Fruit fly (Drosophila melanogaster) whole organism, pupa: ENCODE measurements around the gene CG45060.

Experiments used
- CG10348 ChIP-seq: fragments of 200-800 bp; sonication (Bioruptor generic); IDR thresholded peaks from 2 replicates; pipeline ENCODE4 v1.3.6; 2022; ENCODE audit warnings: missing biosample characterization, missing genetic modification characterization
- CG12605 ChIP-seq: fragments of 200-800 bp; sonication (Bioruptor generic); IDR thresholded peaks from 2 replicates; pipeline ENCODE4 v1.3.6; 2022; ENCODE audit warnings: missing biosample characterization, missing genetic modification characterization
- CG13204 ChIP-seq: fragments of 200-800 bp; sonication (Bioruptor generic); optimal IDR thresholded peaks from 2 replicates; lab custom pipeline; 2018; ENCODE audit warnings: missing biosample characterization, mild to moderate bottlenecking, missing genetic modification characterization, moderate library complexity
- CG14655 ChIP-seq: fragments of 200-800 bp; sonication (Bioruptor generic); optimal IDR thresholded peaks from 3 replicates; lab custom pipeline; 2017; ENCODE audit warnings: mild to moderate bottlenecking, missing biosample characterization, missing genetic modification reagents, missing genetic modification characterization
- CG15710 ChIP-seq: fragments of 200-800 bp; sonication (Bioruptor generic); optimal IDR thresholded peaks from 2 replicates; lab custom pipeline; 2018; ENCODE audit warnings: missing biosample characterization, mild to moderate bottlenecking, missing genetic modification characterization, moderate library complexity
- CG17806 ChIP-seq: fragments of 200-800 bp; sonication (Bioruptor generic); optimal IDR thresholded peaks from 2 replicates; lab custom pipeline; 2018; ENCODE audit warnings: missing biosample characterization, mild to moderate bottlenecking, missing genetic modification characterization, moderate library complexity
- CG32121 ChIP-seq: fragments of 200-800 bp; sonication (Bioruptor generic); IDR thresholded peaks from 2 replicates; pipeline ENCODE4 v1.3.6; 2022; ENCODE audit warnings: missing biosample characterization, missing genetic modification characterization
- CG34367 ChIP-seq: fragments of 200-800 bp; sonication (Bioruptor generic); optimal IDR thresholded peaks from 2 replicates; lab custom pipeline; 2018; ENCODE audit warnings: missing biosample characterization, mild to moderate bottlenecking, missing genetic modification characterization
- CG4496 ChIP-seq: fragments of 200-800 bp; sonication (Bioruptor generic); IDR thresholded peaks from 3 replicates; pipeline ENCODE4 v1.3.6; 2022; ENCODE audit warnings: missing biosample characterization, missing genetic modification characterization
- CG8159 ChIP-seq: fragments of 200-800 bp; sonication (Bioruptor generic); optimal IDR thresholded peaks from 3 replicates; lab custom pipeline; 2018; ENCODE audit warnings: missing biosample characterization, mild to moderate bottlenecking, missing genetic modification characterization, moderate library complexity
- CG8301 ChIP-seq: fragments of 200-800 bp; sonication (Bioruptor generic); optimal IDR thresholded peaks from 2 replicates; lab custom pipeline; 2018; ENCODE audit warnings: missing biosample characterization, mild to moderate bottlenecking, missing genetic modification characterization
- CG9948 ChIP-seq: fragments of 200-800 bp; sonication (Bioruptor generic); optimal IDR thresholded peaks from 2 replicates; lab custom pipeline; 2018; ENCODE audit warnings: missing biosample characterization, mild to moderate bottlenecking, missing genetic modification characterization, moderate library complexity
- D1 ChIP-seq: fragments of 200-800 bp; sonication (Bioruptor generic); optimal IDR thresholded peaks from 2 replicates; lab custom pipeline; 2018; ENCODE audit warnings: missing biosample characterization, mild to moderate bottlenecking, missing genetic modification characterization, moderate library complexity
- EcR ChIP-seq: fragments of 200-800 bp; sonication (Bioruptor generic); optimal IDR thresholded peaks from 3 replicates; lab custom pipeline; 2019; ENCODE audit warnings: missing biosample characterization, missing genetic modification characterization, mild to moderate bottlenecking, moderate library complexity, missing genetic modification reagents
- Ets98B ChIP-seq: fragments of 200-800 bp; sonication (Bioruptor generic); IDR thresholded peaks from 2 replicates; pipeline ENCODE4 v1.3.6; 2022; ENCODE audit warnings: missing biosample characterization, missing genetic modification characterization
- Pif1A ChIP-seq: fragments of 200-800 bp; sonication (Bioruptor generic); optimal IDR thresholded peaks from 3 replicates; lab custom pipeline; 2016; ENCODE audit warnings: missing biosample characterization, missing genetic modification characterization
- Pif1B ChIP-seq: fragments of 200-800 bp; sonication (Bioruptor generic); optimal IDR thresholded peaks from 3 replicates; lab custom pipeline; 2016; ENCODE audit warnings: missing biosample characterization, missing genetic modification characterization
- Snoo ChIP-seq: fragments of 200-800 bp; sonication (Bioruptor generic); optimal IDR thresholded peaks from 3 replicates; lab custom pipeline; 2017; ENCODE audit warnings: missing biosample characterization, mild to moderate bottlenecking, missing genetic modification characterization, inconsistent platforms
- fd96Ca ChIP-seq: fragments of 200-800 bp; sonication (Bioruptor generic); IDR thresholded peaks from 3 replicates; pipeline ENCODE4 v1.3.6; 2022; ENCODE audit warnings: missing biosample characterization, missing genetic modification characterization
- gl ChIP-seq: fragments of 200-800 bp; sonication (Bioruptor generic); optimal IDR thresholded peaks from 2 replicates; lab custom pipeline; 2018; ENCODE audit warnings: missing biosample characterization, mild to moderate bottlenecking, missing genetic modification characterization
- rn ChIP-seq: fragments of 200-800 bp; sonication (Bioruptor generic); IDR thresholded peaks from 2 replicates; pipeline ENCODE4 v1.3.6; 2022; ENCODE audit warnings: missing biosample characterization, missing genetic modification characterization

Gene CG45060

dm6 chrX:9881746-9882145, 13.4 kb upstream of the CG45060 start, which contains the start of gene CG9689:
Gene CG9689 (plus strand): TSS chrX:9881953.
- peak; percentile 40 for TF ChIP-seq EcR (GFP tag; lab: Kevin White, UChicago)
- TF ChIP-seq CG13204 = peak; percentile 14
- no peak for TF ChIP-seq CG32121 (GFP tag; lab: Robert Waterston, UW)
- no peak for TF ChIP-seq rn (GFP tag; lab: Robert Waterston, UW)
- TF ChIP-seq, all 21 proteins: peak for 2

dm6 chrX:9879570-9879969, 11.2 kb upstream of the CG45060 start, which contains the start of gene CG9686:
Gene CG9686 (plus strand): TSS chrX:9879870.
- TF ChIP-seq CG10348 (no peak), Pif1A (GFP tag; lab: Kevin White, UChicago) (no peak), CG15710 (no peak), CG17806 (tag; lab: Kevin White, UChicago) (no peak), Pif1B (GFP tag; lab: Kevin White, UChicago) (no peak), Ets98B (GFP tag; lab: Robert Waterston, UW) (no peak), fd96Ca (no peak), CG8159 (tag; lab: Kevin White, UChicago) (no peak), CG34367 (tag; lab: Kevin White, UChicago) (no peak), CG13204 (no peak), CG8301 (tag; lab: Kevin White, UChicago) (no peak), gl (tag; lab: Kevin White, UChicago) (no peak), CG14655 (GFP tag; lab: Kevin White, UChicago) (no peak), CG4496 (GFP tag; lab: Robert Waterston, UW) (no peak), CG12605 (no peak), D1 (no peak)

dm6 chrX:9878125-9878524, 9.8 kb upstream of the CG45060 start, which contains the start of gene CG1468:
Gene CG1468 (plus strand): TSS chrX:9878422.
- TF ChIP-seq CG8301 (tag; lab: Kevin White, UChicago) (no peak), CG9948 (tag; lab: Kevin White, UChicago) (no peak)
- TF ChIP-seq, all 21 proteins: peak for 0

- TF ChIP-seq CG10348 (no peak), Pif1B (GFP tag; lab: Kevin White, UChicago) (no peak), CG4496 (GFP tag; lab: Robert Waterston, UW) (no peak), EcR (GFP tag; lab: Kevin White, UChicago) (no peak), Pif1A (GFP tag; lab: Kevin White, UChicago) (no peak)
Measured at dm6 chrX:9877240-9877639, 8.9 kb upstream of the CG45060 start.

dm6 chrX:9875948-9876853, 7.8 kb upstream of the CG45060 start, which contains the start of gene CG15247:
Gene CG15247 (minus strand): TSS chrX:9876672.
- TF ChIP-seq Snoo = no peak
- TF ChIP-seq Pif1B (GFP tag; lab: Kevin White, UChicago) = no peak
- no peak for TF ChIP-seq CG34367 (tag; lab: Kevin White, UChicago)
- TF ChIP-seq gl (tag; lab: Kevin White, UChicago) = no peak
- no peak for TF ChIP-seq EcR (GFP tag; lab: Kevin White, UChicago)
- TF ChIP-seq rn (GFP tag; lab: Robert Waterston, UW) = peak; percentile 39; the same call in 1 of the 2 replicates
- peak; percentile 73 for TF ChIP-seq CG4496 (GFP tag; lab: Robert Waterston, UW)
- no peak for TF ChIP-seq CG9948 (tag; lab: Kevin White, UChicago)
- TF ChIP-seq CG15710 = no peak
- no peak for TF ChIP-seq D1
- no peak for TF ChIP-seq fd96Ca
- TF ChIP-seq CG8159 (tag; lab: Kevin White, UChicago) = no peak
- peak; percentile 76; the same call in 1 of the 2 replicates for TF ChIP-seq CG32121 (GFP tag; lab: Robert Waterston, UW)
- peak; percentile 1 for TF ChIP-seq Pif1A (GFP tag; lab: Kevin White, UChicago)
- TF ChIP-seq CG8301 (tag; lab: Kevin White, UChicago) = peak; percentile 18
- TF ChIP-seq CG13204 = no peak
- 0 out of 2 replicates have a peak, but pooled peaks have one; percentile 19 for TF ChIP-seq CG10348
- peak; percentile 25; the same call in 1 of the 2 replicates for TF ChIP-seq CG12605
- peak; percentile 81 for TF ChIP-seq Ets98B (GFP tag; lab: Robert Waterston, UW)
- TF ChIP-seq CG17806 (tag; lab: Kevin White, UChicago) = no peak
- peak; percentile 12 for TF ChIP-seq CG14655 (GFP tag; lab: Kevin White, UChicago)
- TF ChIP-seq, all 21 proteins: peak for 9

dm6 chrX:9873917-9874316, 5.5 kb upstream of the CG45060 start, which contains the start of gene CG32695:
Gene CG32695 (minus strand): TSS chrX:9874057.
- TF ChIP-seq CG13204 (no peak), CG12605 (no peak), rn (GFP tag; lab: Robert Waterston, UW) (no peak), Pif1A (GFP tag; lab: Kevin White, UChicago) (no peak), CG15710 (no peak), CG10348 (no peak), gl (tag; lab: Kevin White, UChicago) (no peak), CG34367 (tag; lab: Kevin White, UChicago) (no peak), CG8159 (tag; lab: Kevin White, UChicago) (no peak), fd96Ca (no peak), CG8301 (tag; lab: Kevin White, UChicago) (no peak)
